Fruit fly (Drosophila melanogaster) whole organism, embryonic: ENCODE measurements around the gene CG4615.

ENCODE experiments used
- Blimp-1 ChIP-seq: fragments of 200-800 bp; sonication (Bioruptor generic); optimal IDR thresholded peaks from 3 replicates; lab custom pipeline; 2018; ENCODE audit warnings: missing biosample characterization, missing genetic modification characterization, mild to moderate bottlenecking, moderate library complexity, missing genetic modification reagents
- C15 ChIP-seq: fragments of 200-800 bp; sonication (Bioruptor generic); IDR thresholded peaks from 3 replicates; pipeline ENCODE4 v1.3.6; 2022; ENCODE audit warnings: missing biosample characterization, missing genetic modification characterization
- CG10543 ChIP-seq: fragments of 200-800 bp; sonication (Bioruptor generic); optimal IDR thresholded peaks from 3 replicates; lab custom pipeline; 2017; ENCODE audit warnings: missing biosample characterization, mild to moderate bottlenecking, missing genetic modification characterization, moderate library complexity
- CG11504 ChIP-seq: fragments of 200-800 bp; sonication (Bioruptor generic); optimal IDR thresholded peaks from 3 replicates; lab custom pipeline; 2019; ENCODE audit warnings: missing biosample characterization, mild to moderate bottlenecking, missing genetic modification characterization, moderate library complexity
- CG13894 ChIP-seq: fragments of 200-800 bp; sonication (Bioruptor generic); optimal IDR thresholded peaks from 3 replicates; lab custom pipeline; 2018; ENCODE audit warnings: missing biosample characterization, mild to moderate bottlenecking, missing genetic modification characterization, moderate library complexity
- CG14710 ChIP-seq: fragments of 200-800 bp; sonication (Bioruptor generic); optimal IDR thresholded peaks from 3 replicates; lab custom pipeline; 2019; ENCODE audit warnings: missing biosample characterization, mild to moderate bottlenecking, missing genetic modification characterization, moderate library complexity
- CG15269 ChIP-seq: fragments of 200-800 bp; sonication (Bioruptor generic); optimal IDR thresholded peaks from 2 replicates; lab custom pipeline; 2018; ENCODE audit warnings: missing biosample characterization, mild to moderate bottlenecking, missing genetic modification characterization, moderate library complexity
- CG16863 ChIP-seq: fragments of 200-800 bp; sonication (Bioruptor generic); optimal IDR thresholded peaks from 3 replicates; lab custom pipeline; 2016; ENCODE audit warnings: missing biosample characterization, missing genetic modification characterization
- CG17612 ChIP-seq: fragments of 200-800 bp; sonication (Bioruptor generic); IDR thresholded peaks from 2 replicates; pipeline ENCODE4 v1.3.6; 2022; ENCODE audit warnings: missing biosample characterization, missing genetic modification characterization
- CG18011 ChIP-seq: fragments of 200-800 bp; sonication (Bioruptor generic); optimal IDR thresholded peaks from 2 replicates; lab custom pipeline; 2017; ENCODE audit warnings: missing biosample characterization, missing genetic modification characterization, mild to moderate bottlenecking, moderate library complexity, missing genotype
- CG30020 ChIP-seq: fragments of 200-800 bp; optimal IDR thresholded peaks from 2 replicates; lab custom pipeline; 2019; ENCODE audit warnings: missing biosample characterization, mild to moderate bottlenecking, missing genetic modification characterization, moderate library complexity
- CG31388 ChIP-seq: fragments of 200-800 bp; sonication (Bioruptor generic); optimal IDR thresholded peaks from 2 replicates; lab custom pipeline; 2016; ENCODE audit warnings: missing biosample characterization, missing genetic modification characterization
- CG31441 ChIP-seq: fragments of 200-800 bp; sonication (Bioruptor generic); IDR thresholded peaks from 2 replicates; pipeline ENCODE4 v1.3.6; 2022; ENCODE audit warnings: missing biosample characterization, missing genetic modification characterization
- CG42726 ChIP-seq: fragments of 200-800 bp; sonication (Bioruptor generic); IDR thresholded peaks from 2 replicates; pipeline ENCODE4 v1.3.6; 2022; ENCODE audit warnings: missing biosample characterization, missing genetic modification characterization; ENCODE audit not compliant: partially characterized antibody
- CG4730 ChIP-seq: fragments of 200-800 bp; sonication (Bioruptor generic); IDR thresholded peaks from 2 replicates; pipeline ENCODE4 v1.3.6; 2022; ENCODE audit warnings: missing biosample characterization, missing genetic modification characterization
- CG6765 ChIP-seq: fragments of 200-800 bp; sonication (Bioruptor generic); optimal IDR thresholded peaks from 3 replicates; lab custom pipeline; 2017; ENCODE audit warnings: missing biosample characterization, mild to moderate bottlenecking, missing genetic modification characterization
- CG6813 ChIP-seq: fragments of 200-800 bp; sonication (Bioruptor generic); optimal IDR thresholded peaks from 2 replicates; lab custom pipeline; 2017; ENCODE audit warnings: missing biosample characterization, missing genetic modification characterization, mild to moderate bottlenecking, moderate library complexity, missing genetic modification reagents
- CG8359 ChIP-seq: fragments of 200-800 bp; sonication (Bioruptor generic); optimal IDR thresholded peaks from 2 replicates; lab custom pipeline; 2017; ENCODE audit warnings: missing biosample characterization, mild to moderate bottlenecking, missing genetic modification characterization, borderline replicate concordance
- CG9876 ChIP-seq: fragments of 200-800 bp; sonication (Bioruptor generic); optimal IDR thresholded peaks from 2 replicates; lab custom pipeline; 2016; ENCODE audit warnings: missing biosample characterization, missing genetic modification characterization
- CkIIα-i1 ChIP-seq: fragments of 200-800 bp; sonication (Bioruptor generic); IDR thresholded peaks from 2 replicates; pipeline ENCODE4 v1.3.6; 2022; ENCODE audit warnings: missing biosample characterization, missing genetic modification characterization
- Doc2 ChIP-seq: fragments of 200-800 bp; sonication (Bioruptor generic); IDR thresholded peaks from 2 replicates; pipeline ENCODE4 v1.3.6; 2022; ENCODE audit warnings: missing biosample characterization, missing genetic modification characterization
- Hand ChIP-seq: fragments of 200-800 bp; sonication (Bioruptor generic); optimal IDR thresholded peaks from 2 replicates; lab custom pipeline; 2017; ENCODE audit warnings: mild to moderate bottlenecking, missing biosample characterization, missing genetic modification reagents, missing genetic modification characterization
- HmgD ChIP-seq: fragments of 200-800 bp; sonication (Bioruptor generic); optimal IDR thresholded peaks from 3 replicates; lab custom pipeline; 2016; ENCODE audit warnings: missing biosample characterization, missing genetic modification characterization
- Hr39 ChIP-seq: fragments of >200 bp; optimal IDR thresholded peaks from 2 replicates; lab custom pipeline; 2017
- Max ChIP-seq: fragments of 200-800 bp; sonication (Bioruptor generic); optimal IDR thresholded peaks from 2 replicates; lab custom pipeline; 2016; ENCODE audit warnings: missing biosample characterization, mild to moderate bottlenecking, missing genetic modification characterization
- Myb ChIP-seq: fragments of 200-800 bp; sonication (Bioruptor generic); optimal IDR thresholded peaks from 2 replicates; lab custom pipeline; 2016; ENCODE audit warnings: missing biosample characterization, missing genetic modification characterization
- Scr ChIP-seq: fragments of 200-800 bp; sonication (Bioruptor generic); IDR thresholded peaks from 2 replicates; pipeline ENCODE4 v1.3.6; 2022; ENCODE audit warnings: missing biosample characterization, missing genetic modification characterization; ENCODE audit not compliant: partially characterized antibody
- Spps ChIP-seq: fragments of 200-800 bp; sonication (Bioruptor generic); optimal IDR thresholded peaks from 2 replicates; lab custom pipeline; 2018; ENCODE audit warnings: missing biosample characterization, mild to moderate bottlenecking, missing genetic modification characterization
- Sry-δ ChIP-seq: fragments of 200-800 bp; sonication (Bioruptor generic); optimal IDR thresholded peaks from 2 replicates; lab custom pipeline; 2016; ENCODE audit warnings: missing biosample characterization, missing genetic modification characterization
- Vsx1 ChIP-seq: fragments of 200-800 bp; sonication (Bioruptor generic); optimal IDR thresholded peaks from 2 replicates; lab custom pipeline; 2017; ENCODE audit warnings: missing biosample characterization, mild to moderate bottlenecking, missing genetic modification characterization, missing genetic modification reagents
- az2 ChIP-seq: fragments of 200-800 bp; sonication (Bioruptor generic); optimal IDR thresholded peaks from 3 replicates; lab custom pipeline; 2016; ENCODE audit warnings: missing biosample characterization, missing genetic modification characterization
- bbx ChIP-seq: fragments of 200-800 bp; sonication (Bioruptor generic); IDR thresholded peaks from 2 replicates; pipeline ENCODE4 v1.3.6; 2022; ENCODE audit warnings: missing biosample characterization, missing genetic modification characterization; ENCODE audit not compliant: partially characterized antibody
- chinmo ChIP-seq: fragments of 200-800 bp; sonication (Bioruptor generic); IDR thresholded peaks from 4 replicates; pipeline ENCODE4 v1.3.6; 2022; ENCODE audit warnings: missing biosample characterization, missing genetic modification characterization; ENCODE audit not compliant: partially characterized antibody
- chn ChIP-seq: fragments of 200-800 bp; sonication (Bioruptor generic); optimal IDR thresholded peaks from 2 replicates; lab custom pipeline; 2016; ENCODE audit warnings: missing biosample characterization, missing genetic modification characterization
- crc ChIP-seq: fragments of 200-800 bp; sonication (Bioruptor generic); optimal IDR thresholded peaks from 2 replicates; lab custom pipeline; 2016; ENCODE audit warnings: missing biosample characterization, missing genetic modification characterization
- dysf ChIP-seq: fragments of 200-800 bp; sonication (Bioruptor generic); IDR thresholded peaks from 3 replicates; pipeline ENCODE4 v1.3.6; 2022; ENCODE audit warnings: missing biosample characterization, missing genetic modification characterization
- ewg ChIP-seq: fragments of 200-800 bp; sonication (Bioruptor generic); optimal IDR thresholded peaks from 3 replicates; lab custom pipeline; 2017; ENCODE audit warnings: mild to moderate bottlenecking, missing biosample characterization, missing genetic modification reagents, missing genetic modification characterization
- fd64A ChIP-seq: fragments of 200-800 bp; sonication (Bioruptor generic); optimal IDR thresholded peaks from 3 replicates; lab custom pipeline; 2018; ENCODE audit warnings: missing biosample characterization, mild to moderate bottlenecking, missing genetic modification characterization
- h ChIP-seq: fragments of >200 bp; optimal IDR thresholded peaks from 2 replicates; lab custom pipeline; 2017
- insv ChIP-seq, 2 experiments: fragments of 200-800 bp; sonication (Bioruptor generic); optimal IDR thresholded peaks; 3 replicates each; lab custom pipeline; 2016 to 2018; ENCODE audit warnings: missing biosample characterization in 2 of 2, missing genetic modification characterization in 2 of 2
- inv ChIP-seq: fragments of 200-800 bp; sonication (Bioruptor generic); IDR thresholded peaks from 2 replicates; pipeline ENCODE4 v1.3.6; 2022; ENCODE audit warnings: missing biosample characterization, missing genetic modification characterization; ENCODE audit not compliant: partially characterized antibody
- lov ChIP-seq, 2 experiments: fragments of 200-800 bp in 1 of 2; fragments of >200 bp in 1 of 2; sonication (Bioruptor generic) in 1 of 2; IDR thresholded peaks in 1 of 2; optimal IDR thresholded peaks in 1 of 2; 2 replicates in 1 of 2; 3 replicates in 1 of 2; pipeline versions ENCODE4 v1.3.6 to Lab custom; 2017 to 2022; ENCODE audit warnings: missing biosample characterization in 1 of 2, missing genetic modification characterization in 1 of 2
- mam ChIP-seq: fragments of 200-800 bp; sonication (Bioruptor generic); optimal IDR thresholded peaks from 3 replicates; lab custom pipeline; 2016; ENCODE audit warnings: missing biosample characterization, missing genetic modification characterization
- rib ChIP-seq: fragments of 200-800 bp; sonication (Bioruptor generic); IDR thresholded peaks from 2 replicates; pipeline ENCODE4 v1.3.6; 2022; ENCODE audit warnings: missing biosample characterization, missing genetic modification characterization
- sd ChIP-seq: fragments of 200-800 bp; sonication (Bioruptor generic); optimal IDR thresholded peaks from 3 replicates; lab custom pipeline; 2018; ENCODE audit warnings: missing biosample characterization, mild to moderate bottlenecking, missing genetic modification characterization, moderate library complexity
- slp2 ChIP-seq: fragments of 200-800 bp; sonication (Bioruptor generic); optimal IDR thresholded peaks from 2 replicates; lab custom pipeline; 2016; ENCODE audit warnings: missing biosample characterization, missing genetic modification characterization
- trem ChIP-seq: fragments of 200-800 bp; optimal IDR thresholded peaks from 3 replicates; lab custom pipeline; 2019; ENCODE audit warnings: missing biosample characterization, mild to moderate bottlenecking, missing genetic modification characterization, moderate library complexity
- vfl ChIP-seq: fragments of 200-800 bp; sonication (Bioruptor generic); optimal IDR thresholded peaks from 2 replicates; lab custom pipeline; 2016; ENCODE audit warnings: missing biosample characterization, missing genetic modification characterization

Gene CG4615

dm6 chrX:7101302-7102012, 643 bp downstream of the CG4615 start (continued):
- TF ChIP-seq Sry-δ (GFP tag; lab: Kevin White, UChicago) = no peak
- TF ChIP-seq dysf = peak; percentile 89
- no peak for TF ChIP-seq fd64A (GFP tag; lab: Kevin White, UChicago)
- no peak for TF ChIP-seq CkIIα-i1
- peak; percentile 8 for TF ChIP-seq Max (GFP tag; lab: Kevin White, UChicago)
- TF ChIP-seq CG6765 = peak; percentile 20
- TF ChIP-seq C15 (GFP tag; lab: Robert Waterston, UW) = 0 out of 3 replicates have a peak, but pooled peaks have one; percentile 63
- no peak for TF ChIP-seq Hr39
- TF ChIP-seq az2 (GFP tag; lab: Kevin White, UChicago) = peak; percentile 87
- peak; percentile 64 for TF ChIP-seq Spps (tag; lab: Kevin White, UChicago)
- TF ChIP-seq HmgD (GFP tag; lab: Kevin White, UChicago) = no peak
- peak; percentile 84 for TF ChIP-seq Hand (GFP tag; lab: Kevin White, UChicago)
- TF ChIP-seq CG6813 (GFP tag; lab: Kevin White, UChicago) = peak; percentile 72
- TF ChIP-seq Scr (GFP tag; lab: Robert Waterston, UW) = no peak
- peak; percentile 73 for TF ChIP-seq CG10543 (GFP tag; lab: Kevin White, UChicago)
- TF ChIP-seq CG31388 (GFP tag; lab: Kevin White, UChicago) = no peak
- TF ChIP-seq CG17612 (GFP tag; lab: Robert Waterston, UW) = 0 out of 2 replicates have a peak, but pooled peaks have one; percentile 15
- TF ChIP-seq CG11504 (tag; lab: Kevin White, UChicago) = peak; percentile 86
- peak; percentile 88 for TF ChIP-seq CG16863 (GFP tag; lab: Kevin White, UChicago)
- peak; percentile 41 for TF ChIP-seq CG13894 (tag; lab: Kevin White, UChicago)
- TF ChIP-seq CG14710 (tag; lab: Kevin White, UChicago) = peak; percentile 72
- peak; percentile 64 for TF ChIP-seq CG4730 (GFP tag; lab: Robert Waterston, UW)
- TF ChIP-seq CG18011 (GFP tag; lab: Kevin White, UChicago) = peak; percentile 63
- peak; percentile 47 for TF ChIP-seq CG8359 (GFP tag; lab: Kevin White, UChicago)
- TF ChIP-seq CG31441 (GFP tag; lab: Robert Waterston, UW) = peak; percentile 82
- TF ChIP-seq chinmo (GFP tag; lab: Robert Waterston, UW) = no peak
- peak; percentile 82 for TF ChIP-seq ewg
- peak; percentile 45; the same call in 1 of the 2 replicates for TF ChIP-seq CG42726
- TF ChIP-seq bbx (GFP tag; lab: Robert Waterston, UW) = no peak
- peak; percentile 60 for TF ChIP-seq mam (GFP tag; lab: Kevin White, UChicago)
- peak; percentile 92 for TF ChIP-seq CG15269 (tag; lab: Kevin White, UChicago)
- TF ChIP-seq insv (GFP tag; optimal IDR thresholded peaks at IDR 0.05; lab: Kevin White, UChicago) = peak in 1 of 2 experiments; percentile 16
- TF ChIP-seq Myb (GFP tag; lab: Kevin White, UChicago) = peak; percentile 62
- TF ChIP-seq slp2 (GFP tag; lab: Kevin White, UChicago) = peak; percentile 49
- peak; percentile 43 for TF ChIP-seq crc (GFP tag; lab: Kevin White, UChicago)
- no peak for TF ChIP-seq Doc2 (GFP tag; lab: Robert Waterston, UW)
- TF ChIP-seq rib (GFP tag; lab: Robert Waterston, UW) = peak; percentile 67; the same call in 1 of the 2 replicates
- no peak for TF ChIP-seq lov (optimal IDR thresholded peaks at IDR 0.05; lab: Kevin White, UChicago)
- no peak for TF ChIP-seq lov (GFP tag; IDR thresholded peaks at IDR 0.05; lab: Robert Waterston, UW)
- peak; percentile 80 for TF ChIP-seq CG9876
- TF ChIP-seq Vsx1 (GFP tag; lab: Kevin White, UChicago) = peak; percentile 68
- peak; percentile 64 for TF ChIP-seq trem (tag; lab: Kevin White, UChicago)
- peak; percentile 83 for TF ChIP-seq sd (tag; lab: Kevin White, UChicago)
- peak; percentile 58 for TF ChIP-seq vfl (GFP tag; lab: Kevin White, UChicago)
- TF ChIP-seq chn = peak; percentile 78
- TF ChIP-seq Blimp-1 (GFP tag; lab: Kevin White, UChicago) = peak; percentile 77
- no peak for TF ChIP-seq inv (GFP tag; lab: Robert Waterston, UW)
- TF ChIP-seq CG30020 (tag; lab: Kevin White, UChicago) = no peak
- no peak for TF ChIP-seq h
